Worm (Caenorhabditis elegans) whole organism, L4/young adult: Measurements from ENCODE around the gene C27F2.7.

Experiments
- W03F9.2 ChIP-seq: fragments of 150-350 bp; optimal IDR thresholded peaks from 2 replicates; lab custom pipeline; 2014; ENCODE audit warnings: missing biosample characterization, missing genetic modification characterization
- dao-5 ChIP-seq: sonication (generic microtip); optimal IDR thresholded peaks from 2 replicates; lab custom pipeline; 2016; ENCODE audit warnings: missing genotype, missing genetic modification characterization, moderate library complexity, missing compliant biosample characterization
- him-1 ChIP-seq: sonication (generic microtip); optimal IDR thresholded peaks from 2 replicates; lab custom pipeline; 2016; ENCODE audit warnings: missing genotype, missing genetic modification reagents, missing genetic modification characterization, missing compliant biosample characterization

ce11 chrIII:5027219-5027618 lies 42.9 kb upstream of the C27F2.7 start:
- TF ChIP-seq him-1 (tag; lab: Kevin White, UChicago) (no peak), dao-5 (tag; lab: Kevin White, UChicago) (no peak), W03F9.2 (tag; lab: Kevin White, UChicago) (no peak)
